Worm (Caenorhabditis elegans) whole organism, young adult: ENCODE data around the gene fbxa-10.

ENCODE experiments used
- B0261.1 ChIP-seq: sonication (generic microtip); optimal IDR thresholded peaks from 2 replicates; lab custom pipeline; 2016; ENCODE audit warnings: mild to moderate bottlenecking, missing genetic modification characterization, moderate library complexity, missing compliant biosample characterization
- C06A6.2 ChIP-seq: fragments of 200-800 bp; sonication (Bioruptor generic); conservative IDR thresholded peaks from 2 replicates; pipeline ENCODE4 v1.3.6; 2022; ENCODE audit warnings: missing genetic modification characterization, missing compliant biosample characterization
- D2030.7 ChIP-seq: fragments of 200-800 bp; sonication (Bioruptor generic); IDR thresholded peaks from 2 replicates; pipeline ENCODE4 v1.3.6; 2022; ENCODE audit warnings: missing genetic modification reagents, missing genetic modification characterization, missing compliant biosample characterization
- F23B12.7 ChIP-seq: sonication (generic microtip); optimal IDR thresholded peaks from 2 replicates; lab custom pipeline; 2017; ENCODE audit warnings: missing genetic modification characterization, mild to moderate bottlenecking, missing compliant biosample characterization, antibody characterized with exemption, moderate library complexity; ENCODE audit not compliant: insufficient read depth
- F52B5.7 ChIP-seq: sonication (generic microtip); optimal IDR thresholded peaks from 2 replicates; lab custom pipeline; 2016; ENCODE audit warnings: mild to moderate bottlenecking, missing genetic modification characterization, missing compliant biosample characterization
- K11D2.4 ChIP-seq: fragments of 200-800 bp; sonication (Bioruptor generic); IDR thresholded peaks from 2 replicates; pipeline ENCODE4 v1.3.6; 2022; ENCODE audit warnings: missing genetic modification reagents, missing genetic modification characterization, missing compliant biosample characterization
- K12H6.12 ChIP-seq: fragments of 200-800 bp; sonication (Bioruptor generic); optimal IDR thresholded peaks from 2 replicates; lab custom pipeline; 2018; ENCODE audit warnings: mild to moderate bottlenecking, missing genetic modification characterization, missing compliant biosample characterization
- Y53F4B.3 ChIP-seq: fragments of 200-800 bp; sonication (Bioruptor generic); IDR thresholded peaks from 2 replicates; pipeline ENCODE4 v1.3.6; 2022; ENCODE audit warnings: missing genetic modification reagents, missing genetic modification characterization, missing compliant biosample characterization
- Y53G8AR.9 ChIP-seq: fragments of 200-800 bp; sonication (Bioruptor generic); conservative IDR thresholded peaks from 2 replicates; pipeline ENCODE4 v1.3.6; 2022; ENCODE audit warnings: missing genetic modification reagents, missing genetic modification characterization, missing compliant biosample characterization
- ZK185.1 ChIP-seq: sonication (generic microtip); optimal IDR thresholded peaks from 2 replicates; lab custom pipeline; 2016; ENCODE audit warnings: mild to moderate bottlenecking, missing genetic modification characterization, missing compliant biosample characterization; ENCODE audit not compliant: poor library complexity, severe bottlenecking
- ama-1 ChIP-seq, 3 experiments: fragments of 150-350 bp in 1 of 3; sonication (generic microtip) in 2 of 3; optimal IDR thresholded peaks; 2 replicates each; lab custom pipeline; 2014 to 2018; ENCODE audit warnings: missing biosample characterization in 2 of 3, missing genetic modification characterization in 2 of 3, missing genetic modification reagents in 2 of 3
- bed-2 ChIP-seq: fragments of 200-800 bp; sonication (Bioruptor generic); IDR thresholded peaks from 2 replicates; pipeline ENCODE4 v1.3.6; 2022; ENCODE audit warnings: missing genetic modification reagents, missing genetic modification characterization, missing compliant biosample characterization
- ceh-40 ChIP-seq: fragments of 200-800 bp; sonication (Bioruptor generic); IDR thresholded peaks from 2 replicates; pipeline ENCODE4 v1.3.6; 2022; ENCODE audit warnings: missing genetic modification characterization, missing compliant biosample characterization
- ceh-79 ChIP-seq: sonication (generic microtip); optimal IDR thresholded peaks from 2 replicates; lab custom pipeline; 2017; ENCODE audit warnings: mild to moderate bottlenecking, missing genetic modification characterization, missing compliant biosample characterization
- ceh-91 ChIP-seq: fragments of 200-800 bp; sonication (Bioruptor generic); IDR thresholded peaks from 2 replicates; pipeline ENCODE4 v1.3.6; 2022; ENCODE audit warnings: missing genetic modification reagents, missing genetic modification characterization, missing compliant biosample characterization
- chd-7 ChIP-seq: sonication (generic microtip); optimal IDR thresholded peaks from 2 replicates; lab custom pipeline; 2016; ENCODE audit warnings: mild to moderate bottlenecking, missing genetic modification characterization, moderate library complexity, missing compliant biosample characterization
- egl-18 ChIP-seq: fragments of 200-800 bp; sonication (Bioruptor generic); IDR thresholded peaks from 2 replicates; pipeline ENCODE4 v1.3.6; 2022; ENCODE audit warnings: missing genetic modification reagents, missing genetic modification characterization, missing compliant biosample characterization
- egl-44 ChIP-seq: fragments of 200-800 bp; sonication (Bioruptor generic); IDR thresholded peaks from 2 replicates; pipeline ENCODE4 v1.3.6; 2022; ENCODE audit warnings: missing genetic modification reagents, missing genetic modification characterization, missing compliant biosample characterization
- egrh-3 ChIP-seq: fragments of 200-800 bp; sonication (Bioruptor generic); IDR thresholded peaks from 2 replicates; pipeline ENCODE4 v1.3.6; 2022; ENCODE audit warnings: missing genetic modification reagents, missing genetic modification characterization, missing compliant biosample characterization
- fkh-3 ChIP-seq: sonication (generic microtip); optimal IDR thresholded peaks from 2 replicates; lab custom pipeline; 2016; ENCODE audit warnings: mild to moderate bottlenecking, missing genetic modification characterization, missing compliant biosample characterization
- gei-17 ChIP-seq: fragments of 200-800 bp; sonication (Bioruptor generic); optimal IDR thresholded peaks from 2 replicates; lab custom pipeline; 2018; ENCODE audit warnings: mild to moderate bottlenecking, missing genetic modification characterization, missing compliant biosample characterization
- him-1 ChIP-seq: sonication (generic microtip); optimal IDR thresholded peaks from 2 replicates; lab custom pipeline; 2016; ENCODE audit warnings: missing genotype, missing genetic modification reagents, missing genetic modification characterization, missing compliant biosample characterization
- hlh-12 ChIP-seq: sonication (generic microtip); optimal IDR thresholded peaks from 2 replicates; lab custom pipeline; 2016; ENCODE audit warnings: missing genetic modification characterization, missing compliant biosample characterization
- hlh-26 ChIP-seq: fragments of 200-800 bp; sonication (Bioruptor generic); conservative IDR thresholded peaks from 2 replicates; pipeline ENCODE4 v1.3.6; 2022; ENCODE audit warnings: missing genetic modification reagents, missing genetic modification characterization, missing compliant biosample characterization
- hmg-20 ChIP-seq: fragments of 200-800 bp; sonication (Bioruptor generic); IDR thresholded peaks from 2 replicates; pipeline ENCODE4 v1.3.6; 2022; ENCODE audit warnings: missing genetic modification reagents, missing genetic modification characterization, missing compliant biosample characterization
- hrde-1 ChIP-seq: sonication (generic microtip); optimal IDR thresholded peaks from 2 replicates; lab custom pipeline; 2016; ENCODE audit warnings: missing genetic modification characterization, mild to moderate bottlenecking, missing compliant biosample characterization, moderate library complexity, missing genotype, missing genetic modification reagents, borderline replicate concordance
- let-526 ChIP-seq: fragments of 200-800 bp; sonication (Bioruptor generic); IDR thresholded peaks from 2 replicates; pipeline ENCODE4 v1.3.6; 2022; ENCODE audit warnings: missing genetic modification reagents, missing genetic modification characterization, missing compliant biosample characterization
- lin-54 ChIP-seq: fragments of 200-800 bp; sonication (Bioruptor generic); optimal IDR thresholded peaks from 2 replicates; lab custom pipeline; 2018; ENCODE audit warnings: mild to moderate bottlenecking, missing genetic modification characterization, missing compliant biosample characterization
- madf-10 ChIP-seq: sonication (generic microtip); optimal IDR thresholded peaks from 2 replicates; lab custom pipeline; 2016; ENCODE audit warnings: mild to moderate bottlenecking, missing genetic modification characterization, missing compliant biosample characterization
- nhr-120 ChIP-seq: fragments of 200-800 bp; sonication (Bioruptor generic); IDR thresholded peaks from 2 replicates; pipeline ENCODE4 v1.3.6; 2022; ENCODE audit warnings: missing genetic modification characterization, missing compliant biosample characterization
- nhr-27 ChIP-seq: fragments of 200-800 bp; sonication (Bioruptor generic); optimal IDR thresholded peaks from 2 replicates; lab custom pipeline; 2018; ENCODE audit warnings: mild to moderate bottlenecking, missing genetic modification characterization, moderate library complexity, missing compliant biosample characterization
- nhr-80 ChIP-seq: sonication (generic microtip); optimal IDR thresholded peaks from 2 replicates; lab custom pipeline; 2016; ENCODE audit warnings: missing genetic modification characterization, missing compliant biosample characterization
- pha-4 ChIP-seq: fragments of 150-350 bp; sonication (generic microtip); optimal IDR thresholded peaks from 2 replicates; lab custom pipeline; 2014; ENCODE audit warnings: missing biosample characterization, missing genetic modification reagents, missing genetic modification characterization
- sdz-38 ChIP-seq: sonication (generic microtip); optimal IDR thresholded peaks from 2 replicates; lab custom pipeline; 2016; ENCODE audit warnings: missing genotype, missing genetic modification characterization, missing compliant biosample characterization
- zim-3 ChIP-seq: sonication (generic microtip); optimal IDR thresholded peaks from 2 replicates; lab custom pipeline; 2017; ENCODE audit warnings: mild to moderate bottlenecking, missing genetic modification characterization, moderate library complexity, missing compliant biosample characterization

The fbxa-10 gene

DNA sequence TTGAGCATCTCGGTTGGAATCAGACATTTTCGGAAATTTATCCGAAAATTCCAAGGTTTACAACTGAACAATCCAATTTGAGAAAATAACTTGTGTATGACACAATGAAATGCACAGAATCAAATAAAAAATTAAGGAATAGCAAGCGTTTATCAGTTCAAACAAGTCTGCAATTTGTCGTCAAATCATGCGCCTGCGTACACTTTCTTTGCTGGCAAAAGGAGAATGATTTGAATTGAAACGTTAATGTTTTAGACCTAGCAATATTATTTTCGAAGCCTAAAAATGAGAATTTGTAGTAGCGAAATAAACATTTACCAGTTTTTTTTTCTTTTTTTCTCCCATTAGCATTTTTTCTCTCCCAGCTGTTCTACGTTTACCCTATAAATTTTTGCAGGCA lies 1.7 kb upstream of the fbxa-10 start, which contains the start of the genes fbxa-67 and fbxa-11:
Gene fbxa-67 (minus strand): TSS at position 199 of the 400 bp plus-strand sequence.
Gene fbxa-11 (plus strand): TSS at position 398 of the 400 bp plus-strand sequence.
- TF ChIP-seq pha-4 (tag; lab: Kevin White, UChicago) = no peak
- no peak for TF ChIP-seq C06A6.2 (GFP tag; lab: Robert Waterston, UW)
- TF ChIP-seq nhr-120 (GFP tag; lab: Robert Waterston, UW) = no peak
- no peak for TF ChIP-seq egrh-3 (GFP tag; lab: Robert Waterston, UW)
- no peak for TF ChIP-seq F23B12.7 (tag; lab: Kevin White, UChicago)
- no peak for TF ChIP-seq ceh-40 (GFP tag; lab: Robert Waterston, UW)
- TF ChIP-seq chd-7 = no peak
- no peak for TF ChIP-seq gei-17 (GFP tag; lab: Kevin White, UChicago)
- no peak for TF ChIP-seq hmg-20 (GFP tag; lab: Robert Waterston, UW)
- TF ChIP-seq zim-3 (tag; lab: Kevin White, UChicago) = no peak
- TF ChIP-seq B0261.1 (tag; lab: Kevin White, UChicago) = no peak
- no peak for TF ChIP-seq ceh-91 (GFP tag; lab: Robert Waterston, UW)
- TF ChIP-seq ZK185.1 (tag; lab: Kevin White, UChicago) = no peak
- TF ChIP-seq let-526 (GFP tag; lab: Robert Waterston, UW) = no peak
- TF ChIP-seq egl-44 (GFP tag; lab: Robert Waterston, UW) = no peak
- TF ChIP-seq egl-18 (GFP tag; lab: Robert Waterston, UW) = no peak
- no peak for TF ChIP-seq lin-54
- no peak for TF ChIP-seq him-1 (tag; lab: Kevin White, UChicago)
- TF ChIP-seq, all 124 proteins: peak for 0

DNA sequence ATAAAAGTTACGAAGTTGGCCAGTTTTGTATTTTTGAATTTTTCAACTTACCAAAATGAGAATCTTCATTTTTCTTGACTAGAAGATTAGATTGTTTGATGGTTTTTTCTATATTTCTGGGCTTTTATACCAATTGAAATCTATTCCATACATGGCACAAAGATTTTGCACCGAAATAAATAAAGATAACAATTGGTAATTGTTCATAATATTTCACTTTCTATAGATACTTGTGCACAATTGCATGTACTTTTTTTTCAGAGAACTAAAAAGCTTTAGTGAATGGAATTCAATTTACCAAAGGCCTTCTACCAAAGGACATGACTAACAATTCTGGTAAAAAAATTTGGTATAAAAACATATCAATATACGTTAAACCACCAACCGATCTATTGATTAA lies 2.4 kb downstream of the fbxa-10 start, which contains the start of the genes T12B5.15 and T12B5.14:
Gene T12B5.15 (minus strand): TSS at position 101 of the 400 bp plus-strand sequence.
Gene T12B5.14 (plus strand): TSS at position 321 of the 400 bp plus-strand sequence.
- TF ChIP-seq ama-1 (optimal IDR thresholded peaks at IDR 0.05; lab: Kevin White, UChicago) (no peak), ama-1 (GFP tag; optimal IDR thresholded peaks at IDR 0.05; lab: Kevin White, UChicago) (no peak), sdz-38 (tag; lab: Kevin White, UChicago) (no peak), bed-2 (GFP tag; lab: Robert Waterston, UW) (no peak), hlh-26 (no peak), Y53F4B.3 (no peak), hrde-1 (no peak), F52B5.7 (no peak), nhr-27 (tag; lab: Kevin White, UChicago) (no peak), ceh-79 (tag; lab: Kevin White, UChicago) (no peak), K11D2.4 (GFP tag; lab: Robert Waterston, UW) (no peak), madf-10 (tag; lab: Kevin White, UChicago) (no peak), pha-4 (tag; lab: Kevin White, UChicago) (no peak), D2030.7 (GFP tag; lab: Robert Waterston, UW) (no peak), K12H6.12 (tag; lab: Kevin White, UChicago) (no peak), fkh-3 (tag; lab: Kevin White, UChicago) (no peak), hlh-12 (no peak)

DNA sequence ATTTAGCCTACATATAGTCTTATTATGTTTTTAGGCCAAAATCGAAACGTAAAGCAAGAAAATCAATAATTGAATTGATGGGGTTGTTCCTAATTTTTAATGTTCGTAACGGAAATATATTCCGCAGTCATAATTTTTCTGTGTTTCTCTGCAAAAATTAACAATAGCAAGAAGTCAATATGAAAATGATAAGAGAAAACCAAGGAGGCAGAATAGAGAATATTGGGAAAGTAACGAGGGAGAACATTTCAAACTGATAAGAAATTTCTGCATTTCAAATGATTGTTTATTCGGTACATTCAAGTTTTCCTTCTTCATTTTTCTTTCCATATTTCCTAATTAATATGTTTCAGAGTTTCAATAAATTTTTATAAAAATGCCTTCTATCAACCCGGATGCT lies 3.8 kb downstream of the fbxa-10 start, which contains the start of gene fbxa-54:
Gene fbxa-54 (plus strand): TSS at position 354 of the 400 bp plus-strand sequence.
- TF ChIP-seq Y53G8AR.9 = no peak
- TF ChIP-seq nhr-80 (tag; lab: Kevin White, UChicago) = peak; percentile 79
